Worm (Caenorhabditis elegans): ENCODE measurements around the gene C03B1.9.

The C03B1.9 gene

ce11 chrX:6371192-6372116, 24.5 kb upstream of the C03B1.9 start (continued):
- TF ChIP-seq T23F11.4 (GFP tag; optimal IDR thresholded peaks at IDR 0.05) (peak; percentile 49), unc-3 (GFP tag; conservative IDR thresholded peaks at IDR 0.05) (peak; percentile 77), unc-3 (tag; optimal IDR thresholded peaks at IDR 0.05) (no peak), che-1 (tag; optimal IDR thresholded peaks at IDR 0.05) (peak; percentile 80), ceh-9 (tag; optimal IDR thresholded peaks at IDR 0.05) (peak; percentile 42), lin-11 (tag; optimal IDR thresholded peaks at IDR 0.05) (peak; percentile 70), pat-9 (tag; optimal IDR thresholded peaks at IDR 0.05) (peak; percentile 68), ceh-14 (tag; optimal IDR thresholded peaks at IDR 0.05) (peak; percentile 81), nhr-232 (tag; optimal IDR thresholded peaks at IDR 0.05) (peak; percentile 45), ttx-3 (tag; optimal IDR thresholded peaks at IDR 0.05) (peak; percentile 80), sdc-2 (tag; optimal IDR thresholded peaks at IDR 0.05) (peak; percentile 70), ceh-30 (tag; optimal IDR thresholded peaks at IDR 0.05) (peak; percentile 11), ceh-6 (GFP tag; optimal IDR thresholded peaks at IDR 0.05) (peak; percentile 70), rnt-1 (tag; optimal IDR thresholded peaks at IDR 0.05) (peak; percentile 7), ceh-31 (tag; optimal IDR thresholded peaks at IDR 0.05) (peak; percentile 7), tbx-7 (tag; optimal IDR thresholded peaks at IDR 0.05) (no peak), dmd-4 (tag; optimal IDR thresholded peaks at IDR 0.05; ENCODE audit: borderline replicate concordance) (peak; percentile 50), zip-5 (tag; optimal IDR thresholded peaks at IDR 0.05) (peak; percentile 49), ets-4 (tag; optimal IDR thresholded peaks at IDR 0.05) (no peak)

ce11 chrX:6369717-6370116, 22.8 kb upstream of the C03B1.9 start, which contains the start of gene C03B1.2:
Gene C03B1.2, plus strand, starts transcription at chrX:6370017.
- TF ChIP-seq pha-2 (tag; optimal IDR thresholded peaks at IDR 0.05) (no peak), pax-1 (tag; optimal IDR thresholded peaks at IDR 0.05) (no peak), unc-55 (GFP tag; optimal IDR thresholded peaks at IDR 0.05) (no peak), ceh-9 (tag; optimal IDR thresholded peaks at IDR 0.05) (no peak), ttx-3 (tag; optimal IDR thresholded peaks at IDR 0.05) (no peak), unc-3 (GFP tag; conservative IDR thresholded peaks at IDR 0.05) (no peak), unc-3 (tag; optimal IDR thresholded peaks at IDR 0.05) (no peak), elt-2 (tag; optimal IDR thresholded peaks at IDR 0.05) (no peak), eyg-1 (tag; optimal IDR thresholded peaks at IDR 0.05) (no peak), ceh-22 (tag; optimal IDR thresholded peaks at IDR 0.05) (no peak), T23F11.4 (GFP tag; optimal IDR thresholded peaks at IDR 0.05) (no peak), C08G9.2 (tag; optimal IDR thresholded peaks at IDR 0.05) (no peak), sdc-2 (tag; optimal IDR thresholded peaks at IDR 0.05) (no peak), ceh-18 (tag; optimal IDR thresholded peaks at IDR 0.05) (no peak), mec-3 (tag; optimal IDR thresholded peaks at IDR 0.05; ENCODE audit: borderline replicate concordance) (no peak), nhr-11 (tag; optimal IDR thresholded peaks at IDR 0.05) (no peak)

- TF ChIP-seq pha-4 (tag; optimal IDR thresholded peaks at IDR 0.05) (no peak), ceh-6 (GFP tag; optimal IDR thresholded peaks at IDR 0.05) (no peak), tbx-7 (tag; optimal IDR thresholded peaks at IDR 0.05) (no peak), pax-1 (tag; optimal IDR thresholded peaks at IDR 0.05) (no peak), F13H6.1 (tag; optimal IDR thresholded peaks at IDR 0.05) (no peak), ceh-48 (tag; optimal IDR thresholded peaks at IDR 0.05) (no peak), odd-2 (tag; optimal IDR thresholded peaks at IDR 0.05) (no peak), ztf-16 (tag; optimal IDR thresholded peaks at IDR 0.05) (no peak), pqm-1 (tag; optimal IDR thresholded peaks at IDR 0.05) (no peak), pag-3 (tag; optimal IDR thresholded peaks at IDR 0.05; ENCODE audit: borderline replicate concordance) (no peak)
These were observed 18.8 kb upstream of the C03B1.9 start, which contains the start of gene C03B1.3 for ce11 chrX:6365715-6366114. Gene C03B1.3, plus strand, starts transcription at chrX:6366015.

Data from whole organism, late embryonic.